Fruit fly (Drosophila melanogaster): Measurements from ENCODE around the gene CG15572.

DNA sequence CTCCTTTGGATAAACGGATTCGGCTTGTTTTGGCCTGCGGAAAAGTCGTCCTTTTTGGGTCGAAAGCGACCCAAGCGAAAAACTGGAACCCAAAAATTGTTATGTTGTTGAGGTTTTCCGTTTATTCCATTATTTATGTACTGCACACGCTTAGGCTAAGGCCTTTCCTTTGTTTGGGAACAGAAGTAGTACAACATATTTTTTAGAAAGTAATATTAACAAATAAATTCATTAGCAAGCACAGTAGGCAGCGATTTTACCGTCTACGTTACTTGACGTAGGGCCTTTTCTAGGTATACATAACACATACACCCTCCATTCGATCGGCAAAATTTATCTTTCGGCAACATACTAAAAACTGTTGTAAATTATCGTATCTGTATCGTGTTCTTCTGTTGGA, at the start of gene CG15572:
- TF ChIP-seq Hnf4 (GFP tag; optimal IDR thresholded peaks at IDR 0.05) (no peak), OdsH (GFP tag; optimal IDR thresholded peaks at IDR 0.05) (no peak), dsf (GFP tag; optimal IDR thresholded peaks at IDR 0.05; ENCODE audit: borderline replicate concordance) (no peak), sage (GFP tag; optimal IDR thresholded peaks at IDR 0.05) (no peak), N (GFP tag; optimal IDR thresholded peaks at IDR 0.05) (no peak), h (GFP tag; optimal IDR thresholded peaks at IDR 0.05) (no peak), lola (GFP tag; optimal IDR thresholded peaks at IDR 0.05) (no peak), rgr (GFP tag; optimal IDR thresholded peaks at IDR 0.05) (no peak), CG9705 (GFP tag; optimal IDR thresholded peaks at IDR 0.05) (no peak), Abd-B (GFP tag; optimal IDR thresholded peaks at IDR 0.05) (no peak), Dif (GFP tag; optimal IDR thresholded peaks at IDR 0.05; ENCODE audit: partially characterized antibody) (no peak)

Data from whole organism, wandering third instar larva.